Worm (Caenorhabditis elegans) whole organism, midembryonic: ENCODE measurements around the gene T10F2.5.

ENCODE experiments used
- T22C8.4 ChIP-seq: fragments of 200-800 bp; sonication (Bioruptor generic); IDR thresholded peaks from 2 replicates; pipeline ENCODE4 v1.3.6; 2022; ENCODE audit warnings: missing genetic modification characterization, missing compliant biosample characterization
- cog-1 ChIP-seq: sonication (generic microtip); optimal IDR thresholded peaks from 2 replicates; lab custom pipeline; 2016; ENCODE audit warnings: missing genetic modification characterization, missing compliant biosample characterization
- flt-1 ChIP-seq: fragments of 200-800 bp; sonication (Bioruptor generic); IDR thresholded peaks from 2 replicates; pipeline ENCODE4 v1.3.6; 2022; ENCODE audit warnings: missing genetic modification characterization, missing compliant biosample characterization
- klf-2 ChIP-seq: fragments of 200-800 bp; sonication (Bioruptor generic); conservative IDR thresholded peaks from 2 replicates; pipeline ENCODE4 v1.3.6; 2022; ENCODE audit warnings: missing genetic modification reagents, missing genetic modification characterization, missing compliant biosample characterization
- med-1 ChIP-seq: sonication (generic microtip); optimal IDR thresholded peaks from 2 replicates; lab custom pipeline; 2017; ENCODE audit warnings: missing genetic modification characterization, mild to moderate bottlenecking, missing compliant biosample characterization, antibody characterized with exemption, missing genetic modification reagents; ENCODE audit not compliant: insufficient read depth
- ref-1 ChIP-seq: fragments of 200-800 bp; sonication (Bioruptor generic); conservative IDR thresholded peaks from 2 replicates; pipeline ENCODE4 v1.3.6; 2022; ENCODE audit warnings: missing genetic modification reagents, missing genetic modification characterization, missing compliant biosample characterization
- tab-1 ChIP-seq: fragments of 200-800 bp; sonication (Bioruptor generic); IDR thresholded peaks from 2 replicates; pipeline ENCODE4 v1.3.6; 2022; ENCODE audit warnings: missing genetic modification characterization, missing compliant biosample characterization
- ztf-23 ChIP-seq: fragments of 200-800 bp; sonication (Bioruptor generic); IDR thresholded peaks from 2 replicates; pipeline ENCODE4 v1.3.6; 2022; ENCODE audit warnings: missing genetic modification reagents, missing genetic modification characterization, missing compliant biosample characterization
- ztf-29 ChIP-seq: fragments of 200-800 bp; sonication (Bioruptor generic); IDR thresholded peaks from 2 replicates; pipeline ENCODE4 v1.3.6; 2022; ENCODE audit warnings: missing genetic modification reagents, missing genetic modification characterization, missing compliant biosample characterization

Gene T10F2.5

ce11 chrIII:5159505-5159904 is at the start of gene T10F2.5:
Gene T10F2.5, minus strand, starts transcription at chrIII:5159605.
- TF ChIP-seq flt-1 (no peak), cog-1 (tag; lab: Kevin White, UChicago) (no peak), med-1 (GFP tag; lab: Kevin White, UChicago) (no peak), tab-1 (GFP tag; lab: Robert Waterston, UW) (no peak), T22C8.4 (GFP tag; lab: Robert Waterston, UW) (no peak)

- no peak for TF ChIP-seq T22C8.4 (GFP tag; lab: Robert Waterston, UW)
- no peak for TF ChIP-seq ztf-29 (GFP tag; lab: Robert Waterston, UW)
- no peak for TF ChIP-seq ztf-23
- TF ChIP-seq tab-1 (GFP tag; lab: Robert Waterston, UW), result no peak
- no peak for TF ChIP-seq klf-2 (GFP tag; lab: Robert Waterston, UW)
- no peak for TF ChIP-seq med-1 (GFP tag; lab: Kevin White, UChicago)
- TF ChIP-seq ref-1 (GFP tag; lab: Robert Waterston, UW), result no peak
- TF ChIP-seq cog-1 (tag; lab: Kevin White, UChicago), result no peak
- TF ChIP-seq flt-1, result no peak
These were observed 49.6 kb upstream of the T10F2.5 start, which contains the start of gene syx-16 for ce11 chrIII:5208992-5209391. Gene syx-16, minus strand, starts transcription at chrIII:5209109.

- TF ChIP-seq T22C8.4 (GFP tag; lab: Robert Waterston, UW), result no peak
- TF ChIP-seq cog-1 (tag; lab: Kevin White, UChicago), result no peak
- TF ChIP-seq ztf-29 (GFP tag; lab: Robert Waterston, UW), result no peak
- no peak for TF ChIP-seq ref-1 (GFP tag; lab: Robert Waterston, UW)
- TF ChIP-seq ztf-23, result no peak
- no peak for TF ChIP-seq med-1 (GFP tag; lab: Kevin White, UChicago)
- no peak for TF ChIP-seq klf-2 (GFP tag; lab: Robert Waterston, UW)
- TF ChIP-seq tab-1 (GFP tag; lab: Robert Waterston, UW), result no peak
- TF ChIP-seq flt-1, result no peak
These were observed 47.5 kb upstream of the T10F2.5 start, which contains the start of gene morc-1 for ce11 chrIII:5206861-5207414. Gene morc-1, minus strand, starts transcription at chrIII:5206911.

ce11 chrIII:5203310-5203709 is 43.9 kb upstream of the T10F2.5 start:
- TF ChIP-seq klf-2 (GFP tag; lab: Robert Waterston, UW), result no peak
- no peak for TF ChIP-seq ztf-23
- no peak for TF ChIP-seq ref-1 (GFP tag; lab: Robert Waterston, UW)
- TF ChIP-seq med-1 (GFP tag; lab: Kevin White, UChicago), result no peak
- no peak for TF ChIP-seq cog-1 (tag; lab: Kevin White, UChicago)
- no peak for TF ChIP-seq flt-1
- no peak for TF ChIP-seq T22C8.4 (GFP tag; lab: Robert Waterston, UW)
- no peak for TF ChIP-seq tab-1 (GFP tag; lab: Robert Waterston, UW)
- TF ChIP-seq ztf-29 (GFP tag; lab: Robert Waterston, UW), result no peak

ce11 chrIII:5202641-5203040 is 43.2 kb upstream of the T10F2.5 start:
- no peak for TF ChIP-seq T22C8.4 (GFP tag; lab: Robert Waterston, UW)
- TF ChIP-seq ztf-29 (GFP tag; lab: Robert Waterston, UW), result no peak
- no peak for TF ChIP-seq flt-1
- no peak for TF ChIP-seq cog-1 (tag; lab: Kevin White, UChicago)
- no peak for TF ChIP-seq klf-2 (GFP tag; lab: Robert Waterston, UW)
- no peak for TF ChIP-seq med-1 (GFP tag; lab: Kevin White, UChicago)
- no peak for TF ChIP-seq ztf-23

ce11 chrIII:5201267-5201666 is 41.9 kb upstream of the T10F2.5 start:
- TF ChIP-seq tab-1 (GFP tag; lab: Robert Waterston, UW), result no peak
- no peak for TF ChIP-seq T22C8.4 (GFP tag; lab: Robert Waterston, UW)
- no peak for TF ChIP-seq ztf-29 (GFP tag; lab: Robert Waterston, UW)
- TF ChIP-seq ztf-23, result no peak

- TF ChIP-seq cog-1 (tag; lab: Kevin White, UChicago), result no peak
These were observed 40.9 kb upstream of the T10F2.5 start for ce11 chrIII:5200349-5200748.

- TF ChIP-seq T22C8.4 (GFP tag; lab: Robert Waterston, UW) (no peak), ztf-29 (GFP tag; lab: Robert Waterston, UW) (no peak), ztf-23 (no peak)
These were observed 40.2 kb upstream of the T10F2.5 start, which contains the start of gene emb-8 for ce11 chrIII:5199577-5199976. Gene emb-8, minus strand, starts transcription at chrIII:5199677.

ce11 chrIII:5196298-5197045 is 37.1 kb upstream of the T10F2.5 start:
- no peak for TF ChIP-seq tab-1 (GFP tag; lab: Robert Waterston, UW)
- no peak for TF ChIP-seq T22C8.4 (GFP tag; lab: Robert Waterston, UW)
- no peak for TF ChIP-seq ztf-29 (GFP tag; lab: Robert Waterston, UW)

ce11 chrIII:5195690-5196089 is 36.3 kb upstream of the T10F2.5 start, which contains the start of gene moc-6:
Gene moc-6, plus strand, starts transcription at chrIII:5195990.
- 0 out of 2 replicates have a peak, but pooled peaks have one; percentile 23 for TF ChIP-seq T22C8.4 (GFP tag; lab: Robert Waterston, UW)
- TF ChIP-seq ref-1 (GFP tag; lab: Robert Waterston, UW), result no peak
